Worm (Caenorhabditis elegans): ENCODE measurements around the gene Y116A8B.4.

The Y116A8B.4 gene

ce11 chrIV:17230958-17231357 lies 7.4 kb downstream of the Y116A8B.4 start, which contains the start of gene npr-32:
npr-32 (minus strand) TSS chrIV:17231058.
- TF ChIP-seq lin-32 (GFP tag; optimal IDR thresholded peaks at IDR 0.05) (no peak), unc-120 (tag; optimal IDR thresholded peaks at IDR 0.05; ENCODE audit: poor library complexity, severe bottlenecking) (no peak), flh-1 (GFP tag; optimal IDR thresholded peaks at IDR 0.05) (no peak), nhr-12 (tag; optimal IDR thresholded peaks at IDR 0.05) (no peak), unc-39 (tag; optimal IDR thresholded peaks at IDR 0.05) (no peak), nhr-2 (tag; optimal IDR thresholded peaks at IDR 0.05) (no peak), ceh-43 (GFP tag; optimal IDR thresholded peaks at IDR 0.05) (no peak), sptf-1 (tag; optimal IDR thresholded peaks at IDR 0.05) (no peak), ceh-39 (tag; optimal IDR thresholded peaks at IDR 0.05) (no peak), tbx-8 (GFP tag; optimal IDR thresholded peaks at IDR 0.05) (no peak), pha-4 (tag; optimal IDR thresholded peaks at IDR 0.05) (no peak), ces-1 (GFP tag; optimal IDR thresholded peaks at IDR 0.05) (no peak), ham-2 (GFP tag; optimal IDR thresholded peaks at IDR 0.05) (no peak), nhr-28 (tag; optimal IDR thresholded peaks at IDR 0.05) (no peak)

- TF ChIP-seq unc-120 (tag; optimal IDR thresholded peaks at IDR 0.05; ENCODE audit: poor library complexity, severe bottlenecking) = no peak
- no peak for TF ChIP-seq lin-13 (tag; optimal IDR thresholded peaks at IDR 0.05)
- TF ChIP-seq ham-2 (GFP tag; optimal IDR thresholded peaks at IDR 0.05) = no peak
- peak; percentile 77 for TF ChIP-seq ces-1 (GFP tag; optimal IDR thresholded peaks at IDR 0.05)
- no peak for TF ChIP-seq hlh-1 (tag; optimal IDR thresholded peaks at IDR 0.05)
Observed at ce11 chrIV:17232899-17233298, 9.3 kb downstream of the Y116A8B.4 start.

DNA sequence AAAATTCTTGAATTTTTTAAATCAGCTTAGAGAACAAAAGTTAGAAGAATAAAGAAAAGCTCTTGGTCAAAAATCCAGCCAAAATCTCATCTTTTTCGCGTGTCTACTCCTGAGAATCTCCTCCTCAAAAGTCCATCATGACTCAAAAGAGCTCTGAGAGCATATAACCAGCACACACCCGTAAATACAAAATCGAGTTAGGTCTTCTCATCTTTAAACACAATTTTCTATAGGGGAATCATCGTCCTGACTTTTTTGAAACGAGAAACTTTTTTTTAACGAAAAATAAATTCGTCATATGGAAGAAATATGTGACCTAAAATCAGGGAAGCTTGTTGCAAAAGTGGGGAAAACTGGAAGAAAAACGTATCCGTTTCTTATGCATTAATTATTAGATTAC lies 9.9 kb downstream of the Y116A8B.4 start:
- no peak for TF ChIP-seq mls-2 (tag; optimal IDR thresholded peaks at IDR 0.05)
- peak; percentile 91 for TF ChIP-seq ces-1 (GFP tag; optimal IDR thresholded peaks at IDR 0.05)

- TF ChIP-seq elt-3 (tag; optimal IDR thresholded peaks at IDR 0.05) (no peak), ces-1 (GFP tag; optimal IDR thresholded peaks at IDR 0.05) (peak; percentile 26)
Observed at ce11 chrIV:17237029-17237428, 13.5 kb downstream of the Y116A8B.4 start.

DNA sequence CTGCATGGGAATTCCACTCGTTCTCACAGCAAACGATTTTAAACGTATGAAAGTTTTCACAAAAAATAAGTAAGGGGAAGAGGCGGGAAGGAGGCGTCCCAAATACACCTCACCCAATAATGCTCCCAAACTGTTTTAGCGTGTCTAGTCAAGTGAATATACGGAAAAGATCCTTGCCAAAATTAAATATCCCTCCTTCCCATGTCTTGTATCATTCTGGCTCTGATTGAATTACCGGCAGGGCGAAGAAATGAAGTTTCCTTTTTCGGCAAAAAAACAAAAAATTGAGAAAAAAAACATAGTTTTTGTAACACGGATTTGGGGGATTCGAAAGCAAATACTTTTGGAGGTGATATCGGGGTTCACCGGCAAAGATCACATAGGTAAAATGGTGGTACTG lies 15.4 kb downstream of the Y116A8B.4 start:
- TF ChIP-seq ces-1 (GFP tag; optimal IDR thresholded peaks at IDR 0.05) = peak; percentile 60
- TF ChIP-seq nhr-28 (tag; optimal IDR thresholded peaks at IDR 0.05) = no peak

- no peak for TF ChIP-seq sem-2 (GFP tag; optimal IDR thresholded peaks at IDR 0.05)
- no peak for TF ChIP-seq elt-1 (tag; optimal IDR thresholded peaks at IDR 0.05; ENCODE audit: borderline replicate concordance, insufficient read depth)
- TF ChIP-seq zip-8 (tag; optimal IDR thresholded peaks at IDR 0.05) = no peak
- TF ChIP-seq flh-1 (GFP tag; optimal IDR thresholded peaks at IDR 0.05) = no peak
- no peak for TF ChIP-seq ham-2 (GFP tag; optimal IDR thresholded peaks at IDR 0.05)
- TF ChIP-seq ceh-39 (tag; optimal IDR thresholded peaks at IDR 0.05) = no peak
- TF ChIP-seq pha-4 (tag; optimal IDR thresholded peaks at IDR 0.05) = no peak
- TF ChIP-seq snpc-4 (tag; optimal IDR thresholded peaks at IDR 0.05) = no peak
- TF ChIP-seq unc-62 (GFP tag; optimal IDR thresholded peaks at IDR 0.05) = no peak
- TF ChIP-seq unc-39 (tag; optimal IDR thresholded peaks at IDR 0.05) = no peak
- no peak for TF ChIP-seq bed-3 (GFP tag; optimal IDR thresholded peaks at IDR 0.05)
- no peak for TF ChIP-seq cnd-1 (tag; optimal IDR thresholded peaks at IDR 0.05)
- TF ChIP-seq lin-13 (tag; optimal IDR thresholded peaks at IDR 0.05) = no peak
Observed at ce11 chrIV:17245200-17245599, 21.6 kb downstream of the Y116A8B.4 start, which contains the start of gene ZK550.2. ZK550.2 (plus strand) TSS chrIV:17245584.

- TF ChIP-seq ceh-43 (GFP tag; optimal IDR thresholded peaks at IDR 0.05) (no peak), mab-5 (tag; optimal IDR thresholded peaks at IDR 0.05) (no peak), sem-2 (GFP tag; optimal IDR thresholded peaks at IDR 0.05) (no peak), drap-1 (GFP tag; optimal IDR thresholded peaks at IDR 0.05) (no peak), ceh-83 (GFP tag; optimal IDR thresholded peaks at IDR 0.05) (no peak), elt-1 (tag; optimal IDR thresholded peaks at IDR 0.05; ENCODE audit: borderline replicate concordance, insufficient read depth) (no peak), nhr-76 (tag; optimal IDR thresholded peaks at IDR 0.05) (no peak), nhr-237 (tag; optimal IDR thresholded peaks at IDR 0.05) (no peak), unc-39 (tag; optimal IDR thresholded peaks at IDR 0.05) (no peak)
Observed at ce11 chrIV:17247184-17247583, 23.6 kb downstream of the Y116A8B.4 start.
